Comparison of ENCODE assay signal across 1 fruit fly cellular context in the genomic region with DNA sequence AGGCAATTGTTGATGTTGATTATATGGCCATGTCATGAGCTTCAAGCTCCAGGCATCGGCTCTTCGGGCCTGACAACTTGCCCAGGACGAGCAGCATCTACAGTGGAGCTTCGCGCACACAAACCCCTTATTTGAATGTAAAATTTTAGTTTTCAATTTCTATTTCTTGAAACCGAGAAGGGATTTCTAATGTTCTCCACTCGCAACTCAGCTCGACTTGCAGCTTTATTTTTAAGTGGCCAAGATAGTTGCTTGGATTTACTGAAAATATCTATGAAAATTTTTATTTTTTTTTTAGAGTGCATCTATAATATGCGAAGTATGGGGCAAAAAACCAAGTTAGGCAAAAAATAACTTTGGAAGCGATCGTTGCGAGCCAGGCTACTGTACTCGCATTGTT.
TF ChIP-seq lines count a peak whose summit lies in the region.

No protein-coding gene starts in this region.

TF ChIP-seq in whole organism, prepupa, 60 proteins besides CTCF, POLR2A, EP300 and RAD21 (continued from another document):
- no peak for TF ChIP-seq CG9139 (GFP tag; optimal IDR thresholded peaks at IDR 0.05; lab: Kevin White, UChicago)
- no peak for TF ChIP-seq Ets21C (GFP tag; optimal IDR thresholded peaks at IDR 0.05; lab: Kevin White, UChicago)
- TF ChIP-seq CG6276 (GFP tag; optimal IDR thresholded peaks at IDR 0.05; lab: Kevin White, UChicago) = no peak
- TF ChIP-seq eg (GFP tag; IDR thresholded peaks at IDR 0.05; lab: Robert Waterston, UW) = peak; percentile 36; the same call in 1 of the 3 replicates
- TF ChIP-seq CG10669 (GFP tag; optimal IDR thresholded peaks at IDR 0.05; lab: Kevin White, UChicago) = peak; percentile 12
- no peak for TF ChIP-seq CG6792 (GFP tag; optimal IDR thresholded peaks at IDR 0.05; lab: Kevin White, UChicago)
- no peak for TF ChIP-seq CG1621 (tag; optimal IDR thresholded peaks at IDR 0.05; lab: Kevin White, UChicago)
- peak; percentile 41 for TF ChIP-seq Sox14 (GFP tag; optimal IDR thresholded peaks at IDR 0.05; lab: Kevin White, UChicago)
- no peak for TF ChIP-seq vri (GFP tag; optimal IDR thresholded peaks at IDR 0.05; lab: Kevin White, UChicago)
- no peak for TF ChIP-seq Smox (GFP tag; optimal IDR thresholded peaks at IDR 0.05; lab: Kevin White, UChicago)
- peak; percentile 76 for TF ChIP-seq svp (GFP tag; lab: Kevin White, UChicago)
- peak; percentile 74 for TF ChIP-seq Eip78C (GFP tag; lab: Kevin White, UChicago)
- no peak for TF ChIP-seq CG6854 (GFP tag; optimal IDR thresholded peaks at IDR 0.05; lab: Kevin White, UChicago)
- peak; percentile 16 for TF ChIP-seq OdsH (GFP tag; optimal IDR thresholded peaks at IDR 0.05; lab: Kevin White, UChicago)
- TF ChIP-seq CG15336 (GFP tag; IDR thresholded peaks at IDR 0.05; lab: Robert Waterston, UW) = peak; percentile 40; the same call in 1 of the 2 replicates
- peak; percentile 23 for TF ChIP-seq acj6 (GFP tag; optimal IDR thresholded peaks at IDR 0.05; lab: Kevin White, UChicago)
- TF ChIP-seq fkh (GFP tag; optimal IDR thresholded peaks at IDR 0.05; lab: Kevin White, UChicago) = no peak
- no peak for TF ChIP-seq cyc (GFP tag; optimal IDR thresholded peaks at IDR 0.05; lab: Kevin White, UChicago)
- no peak for TF ChIP-seq Lpt (GFP tag; optimal IDR thresholded peaks at IDR 0.05; lab: Kevin White, UChicago)
- no peak for TF ChIP-seq dac (GFP tag; optimal IDR thresholded peaks at IDR 0.05; lab: Kevin White, UChicago)
- no peak for TF ChIP-seq net (GFP tag; optimal IDR thresholded peaks at IDR 0.05; lab: Kevin White, UChicago)
- no peak for TF ChIP-seq lz (GFP tag; optimal IDR thresholded peaks at IDR 0.05; lab: Kevin White, UChicago)
- TF ChIP-seq CG7368 (GFP tag; optimal IDR thresholded peaks at IDR 0.05; lab: Kevin White, UChicago) = no peak
- peak; percentile 48 for TF ChIP-seq Met (GFP tag; optimal IDR thresholded peaks at IDR 0.05; lab: Kevin White, UChicago)
- TF ChIP-seq CG4318 (GFP tag; optimal IDR thresholded peaks at IDR 0.05; lab: Kevin White, UChicago) = peak; percentile 9
- TF ChIP-seq CG8632 (GFP tag; optimal IDR thresholded peaks at IDR 0.05; lab: Kevin White, UChicago) = peak; percentile 10
- peak; percentile 12 for TF ChIP-seq CG6808 (GFP tag; optimal IDR thresholded peaks at IDR 0.05; lab: Kevin White, UChicago)
- peak; percentile 25 for TF ChIP-seq achi (GFP tag; optimal IDR thresholded peaks at IDR 0.05; lab: Kevin White, UChicago)
- TF ChIP-seq CG11294 (GFP tag; IDR thresholded peaks at IDR 0.05; lab: Robert Waterston, UW) = no peak
- no peak for TF ChIP-seq dsx (GFP tag; optimal IDR thresholded peaks at IDR 0.05; lab: Kevin White, UChicago; ENCODE audit: poor library complexity, severe bottlenecking)
- TF ChIP-seq CG16779 (tag; optimal IDR thresholded peaks at IDR 0.05; lab: Kevin White, UChicago) = no peak
- peak; percentile 30 for TF ChIP-seq CG31627 (GFP tag; optimal IDR thresholded peaks at IDR 0.05; lab: Kevin White, UChicago)
- TF ChIP-seq Blimp-1 (GFP tag; optimal IDR thresholded peaks at IDR 0.05; lab: Kevin White, UChicago) = no peak
- TF ChIP-seq pdm3 (GFP tag; optimal IDR thresholded peaks at IDR 0.05; lab: Kevin White, UChicago) = peak; percentile 46
TF ChIP-seq in whole organism, prepupa: peak in this region for 28.
